Worm (Caenorhabditis elegans) whole organism, L1 larva: ENCODE data around the gene eftu-2.

Experiments used
- C16A3.4 ChIP-seq: fragments of 150-350 bp; optimal IDR thresholded peaks from 2 replicates; lab custom pipeline; 2014; ENCODE audit warnings: missing biosample characterization, missing genetic modification characterization
- F16B12.6 ChIP-seq: fragments of 150-350 bp; optimal IDR thresholded peaks from 2 replicates; lab custom pipeline; 2014; ENCODE audit warnings: missing biosample characterization, missing genetic modification characterization
- blmp-1 ChIP-seq: fragments of 150-350 bp; optimal IDR thresholded peaks from 2 replicates; lab custom pipeline; 2014; ENCODE audit warnings: missing biosample characterization, missing genetic modification characterization
- ceh-63 ChIP-seq: fragments of 200-800 bp; sonication (Bioruptor generic); optimal IDR thresholded peaks from 2 replicates; lab custom pipeline; 2018; ENCODE audit warnings: mild to moderate bottlenecking, missing genetic modification characterization, missing compliant biosample characterization
- ceh-8 ChIP-seq: fragments of 200-800 bp; sonication (Bioruptor generic); optimal IDR thresholded peaks from 2 replicates; lab custom pipeline; 2018; ENCODE audit warnings: mild to moderate bottlenecking, missing genetic modification characterization, moderate library complexity, missing compliant biosample characterization
- dpl-1 ChIP-seq, 3 experiments: fragments of 150-350 bp in 2 of 3; sonication (generic microtip) in 1 of 3; optimal IDR thresholded peaks; 2 replicates each; lab custom pipeline; 2014 to 2017; ENCODE audit warnings: missing biosample characterization in 3 of 3, missing genetic modification characterization in 3 of 3, missing genetic modification reagents in 3 of 3
- dsc-1 ChIP-seq: sonication (generic microtip); optimal IDR thresholded peaks from 2 replicates; lab custom pipeline; 2016; ENCODE audit warnings: mild to moderate bottlenecking, missing genetic modification characterization, missing compliant biosample characterization
- efl-1 ChIP-seq, 4 experiments: fragments of 150-350 bp; optimal IDR thresholded peaks in 3 of 4; peaks in 1 of 4; 1 replicate in 1 of 4; 2 replicates in 3 of 4; lab custom pipeline; 2014; ENCODE audit warnings: missing biosample characterization in 2 of 4, missing genetic modification characterization in 2 of 4, missing genetic modification reagents in 2 of 4
- efl-3 ChIP-seq: fragments of 200-800 bp; sonication (Bioruptor generic); optimal IDR thresholded peaks from 2 replicates; lab custom pipeline; 2018; ENCODE audit warnings: mild to moderate bottlenecking, missing genetic modification characterization, missing compliant biosample characterization
- egl-13 ChIP-seq: sonication (generic microtip); optimal IDR thresholded peaks from 2 replicates; lab custom pipeline; 2016; ENCODE audit warnings: missing genotype, missing genetic modification reagents, missing genetic modification characterization, missing compliant biosample characterization
- egl-27 ChIP-seq, 2 experiments: fragments of 150-350 bp in 1 of 2; sonication (generic microtip); optimal IDR thresholded peaks; 3 replicates each; lab custom pipeline; 2017 to 2018; ENCODE audit warnings: missing biosample characterization in 2 of 2, missing genetic modification characterization in 2 of 2, missing genetic modification reagents in 2 of 2
- elt-2 ChIP-seq: sonication (generic microtip); optimal IDR thresholded peaks from 2 replicates; lab custom pipeline; 2016; ENCODE audit warnings: missing genetic modification characterization, mild to moderate bottlenecking, inconsistent platforms, missing compliant biosample characterization, missing genetic modification reagents
- elt-3 ChIP-seq, 6 experiments: fragments of 150-350 bp in 1 of 6; sonication (generic microtip); optimal IDR thresholded peaks; 2 replicates each; lab custom pipeline; 2017 to 2018; ENCODE audit warnings: missing biosample characterization in 6 of 6, missing genetic modification characterization in 6 of 6, inconsistent platforms in 1 of 6
- fkh-4 ChIP-seq: sonication (generic microtip); optimal IDR thresholded peaks from 2 replicates; lab custom pipeline; 2016; ENCODE audit warnings: missing compliant biosample characterization, missing genetic modification characterization, borderline replicate concordance
- hlh-17 ChIP-seq: fragments of 200-800 bp; sonication (Bioruptor generic); optimal IDR thresholded peaks from 2 replicates; lab custom pipeline; 2018; ENCODE audit warnings: missing genetic modification characterization, mild to moderate bottlenecking, missing compliant biosample characterization, moderate library complexity, borderline replicate concordance
- irx-1 ChIP-seq: sonication (generic microtip); optimal IDR thresholded peaks from 2 replicates; lab custom pipeline; 2016; ENCODE audit warnings: missing genetic modification characterization, missing compliant biosample characterization
- isw-1 ChIP-seq: fragments of 200-800 bp; sonication (Bioruptor generic); IDR thresholded peaks from 2 replicates; pipeline ENCODE4 v1.3.6; 2022; ENCODE audit warnings: missing genetic modification characterization, missing compliant biosample characterization
- lin-13 ChIP-seq: fragments of 150-350 bp; optimal IDR thresholded peaks from 2 replicates; lab custom pipeline; 2014; ENCODE audit warnings: missing biosample characterization, missing genetic modification reagents, missing genetic modification characterization
- lin-14 ChIP-seq: fragments of 200-800 bp; sonication (Bioruptor generic); optimal IDR thresholded peaks from 2 replicates; lab custom pipeline; 2018; ENCODE audit warnings: mild to moderate bottlenecking, missing genetic modification characterization, moderate library complexity, missing compliant biosample characterization
- lin-35 ChIP-seq, 2 experiments: fragments of 150-350 bp; optimal IDR thresholded peaks; 2 replicates each; lab custom pipeline; 2014; ENCODE audit warnings: missing biosample characterization in 2 of 2, missing genetic modification characterization in 2 of 2, missing genetic modification reagents in 2 of 2
- lsy-2 ChIP-seq, 2 experiments: fragments of 150-350 bp; optimal IDR thresholded peaks; 2 replicates each; lab custom pipeline; 2014; ENCODE audit warnings: missing biosample characterization in 2 of 2, missing genetic modification characterization in 2 of 2
- mdl-1 ChIP-seq, 2 experiments: fragments of 150-350 bp; optimal IDR thresholded peaks; 2 replicates each; lab custom pipeline; 2014 to 2017; ENCODE audit warnings: missing biosample characterization in 2 of 2, missing genetic modification characterization in 2 of 2, inconsistent platforms in 1 of 2
- mef-2 ChIP-seq: fragments of 150-350 bp; optimal IDR thresholded peaks from 2 replicates; lab custom pipeline; 2014; ENCODE audit warnings: missing biosample characterization, missing genetic modification characterization
- nhr-12 ChIP-seq: sonication (generic microtip); optimal IDR thresholded peaks from 2 replicates; lab custom pipeline; 2017; ENCODE audit warnings: missing biosample characterization, missing genetic modification characterization
- nhr-19 ChIP-seq: fragments of 200-800 bp; sonication (Bioruptor generic); conservative IDR thresholded peaks from 2 replicates; pipeline ENCODE4 v1.3.6; 2022; ENCODE audit warnings: missing genetic modification characterization, missing compliant biosample characterization
- nhr-20 ChIP-seq: sonication (generic microtip); optimal IDR thresholded peaks from 2 replicates; lab custom pipeline; 2016; ENCODE audit warnings: mild to moderate bottlenecking, missing genetic modification characterization, missing compliant biosample characterization
- nhr-237 ChIP-seq: fragments of 150-350 bp; optimal IDR thresholded peaks from 2 replicates; lab custom pipeline; 2014; ENCODE audit warnings: missing biosample characterization, missing genetic modification characterization
- nhr-47 ChIP-seq: sonication (generic microtip); optimal IDR thresholded peaks from 2 replicates; lab custom pipeline; 2016; ENCODE audit warnings: mild to moderate bottlenecking, missing genetic modification characterization, moderate library complexity, missing compliant biosample characterization
- nhr-71 ChIP-seq: sonication (generic microtip); optimal IDR thresholded peaks from 2 replicates; lab custom pipeline; 2016; ENCODE audit warnings: mild to moderate bottlenecking, missing genetic modification characterization, moderate library complexity, missing compliant biosample characterization
- nhr-76 ChIP-seq: sonication (generic microtip); optimal IDR thresholded peaks from 2 replicates; lab custom pipeline; 2017; ENCODE audit warnings: missing biosample characterization, missing genetic modification characterization
- nhr-85 ChIP-seq: sonication (generic microtip); peaks from one replicate; lab custom pipeline; 2016; ENCODE audit warnings: missing genetic modification characterization, inconsistent platforms, missing compliant biosample characterization
- nhr-90 ChIP-seq: sonication (generic microtip); optimal IDR thresholded peaks from 2 replicates; lab custom pipeline; 2016; ENCODE audit warnings: mild to moderate bottlenecking, missing genetic modification characterization, missing compliant biosample characterization; ENCODE audit not compliant: poor library complexity
- pax-3 ChIP-seq: fragments of 200-800 bp; sonication (Bioruptor generic); optimal IDR thresholded peaks from 2 replicates; lab custom pipeline; 2018; ENCODE audit warnings: mild to moderate bottlenecking, missing genetic modification characterization, moderate library complexity, missing compliant biosample characterization
- pqm-1 ChIP-seq: sonication (generic microtip); optimal IDR thresholded peaks from 3 replicates; lab custom pipeline; 2017; ENCODE audit warnings: missing biosample characterization, missing genetic modification characterization
- rnt-1 ChIP-seq: sonication (generic microtip); optimal IDR thresholded peaks from 2 replicates; lab custom pipeline; 2016; ENCODE audit warnings: mild to moderate bottlenecking, missing genetic modification characterization, moderate library complexity, missing compliant biosample characterization
- snpc-4 ChIP-seq: fragments of 150-350 bp; optimal IDR thresholded peaks from 2 replicates; lab custom pipeline; 2014; ENCODE audit warnings: missing biosample characterization, missing genetic modification characterization
- snu-23 ChIP-seq: sonication (generic microtip); optimal IDR thresholded peaks from 2 replicates; lab custom pipeline; 2016; ENCODE audit warnings: missing genetic modification characterization, missing compliant biosample characterization
- sup-37 ChIP-seq: fragments of 200-800 bp; sonication (Bioruptor generic); optimal IDR thresholded peaks from 2 replicates; lab custom pipeline; 2018; ENCODE audit warnings: mild to moderate bottlenecking, missing genetic modification characterization, missing compliant biosample characterization
- swsn-7 ChIP-seq: sonication (generic microtip); optimal IDR thresholded peaks from 2 replicates; lab custom pipeline; 2016; ENCODE audit warnings: missing genetic modification characterization, missing compliant biosample characterization
- tbx-2 ChIP-seq: sonication (generic microtip); optimal IDR thresholded peaks from 2 replicates; lab custom pipeline; 2016; ENCODE audit warnings: missing genetic modification characterization, missing compliant biosample characterization
- unc-30 ChIP-seq: sonication (generic microtip); optimal IDR thresholded peaks from 2 replicates; lab custom pipeline; 2017; ENCODE audit warnings: missing biosample characterization, missing genetic modification characterization
- unc-86 ChIP-seq: sonication (generic microtip); optimal IDR thresholded peaks from 2 replicates; lab custom pipeline; 2016; ENCODE audit warnings: missing genetic modification characterization, missing compliant biosample characterization
- unc-98 ChIP-seq: fragments of 200-800 bp; sonication (Bioruptor generic); IDR thresholded peaks from 2 replicates; pipeline ENCODE4 v1.3.6; 2022; ENCODE audit warnings: missing genetic modification characterization, missing compliant biosample characterization
- xbp-1 ChIP-seq: sonication (generic microtip); optimal IDR thresholded peaks from 2 replicates; lab custom pipeline; 2016; ENCODE audit warnings: missing genetic modification characterization, missing compliant biosample characterization
- zag-1 ChIP-seq: fragments of 150-350 bp; optimal IDR thresholded peaks from 2 replicates; lab custom pipeline; 2014; ENCODE audit warnings: missing biosample characterization, missing genetic modification characterization
- zip-4 ChIP-seq: fragments of 200-800 bp; sonication (Bioruptor generic); optimal IDR thresholded peaks from 2 replicates; lab custom pipeline; 2018; ENCODE audit warnings: mild to moderate bottlenecking, missing genetic modification characterization, moderate library complexity, missing compliant biosample characterization
- ztf-4 ChIP-seq: fragments of 150-350 bp; optimal IDR thresholded peaks from 2 replicates; lab custom pipeline; 2014; ENCODE audit warnings: missing biosample characterization, missing genetic modification characterization

The eftu-2 gene

ce11 chrIII:6008989-6009610 is at the start of gene eftu-2, which contains the start of gene gcna-1:
TSS of gene eftu-2 (plus strand) at chrIII:6009560.
TSS of gene gcna-1 (minus strand) at chrIII:6009084.
- TF ChIP-seq zag-1 (tag; lab: Kevin White, UChicago) (no peak), egl-13 (tag; lab: Kevin White, UChicago) (peak; percentile 61), nhr-237 (tag; lab: Kevin White, UChicago) (no peak), ceh-63 (GFP tag; lab: Kevin White, UChicago) (no peak), nhr-90 (peak; percentile 43), fkh-4 (tag; lab: Kevin White, UChicago) (no peak), C16A3.4 (peak; percentile 38), lin-14 (peak; percentile 54), snu-23 (GFP tag; lab: Kevin White, UChicago) (peak; percentile 68), dsc-1 (tag; lab: Kevin White, UChicago) (peak; percentile 53), lin-13 (GFP tag; lab: Kevin White, UChicago) (peak; percentile 19), dpl-1 (GFP tag; optimal IDR thresholded peaks at IDR 0.05; lab: Kevin White, UChicago) (peak; percentile 77 to 86 (median 80)), xbp-1 (tag; lab: Kevin White, UChicago) (peak; percentile 60), nhr-12 (tag; lab: Kevin White, UChicago) (no peak), snpc-4 (tag; lab: Kevin White, UChicago) (peak; percentile 31), nhr-76 (no peak), mef-2 (tag; lab: Kevin White, UChicago) (no peak), elt-2 (tag; lab: Kevin White, UChicago) (no peak), irx-1 (tag; lab: Kevin White, UChicago) (peak; percentile 56), isw-1 (GFP tag; lab: Robert Waterston, UW) (peak; percentile 47), tbx-2 (peak; percentile 66), pqm-1 (tag; lab: Kevin White, UChicago) (no peak), unc-86 (peak; percentile 45), nhr-20 (tag; lab: Kevin White, UChicago) (peak; percentile 64), nhr-47 (tag; lab: Kevin White, UChicago) (peak; percentile 72), egl-27 (tag; optimal IDR thresholded peaks at IDR 0.05; lab: Kevin White, UChicago) (no peak), zip-4 (GFP tag; lab: Kevin White, UChicago) (no peak), ceh-8 (GFP tag; lab: Kevin White, UChicago) (no peak), swsn-7 (tag; lab: Kevin White, UChicago) (peak; percentile 60), lin-35 (GFP tag; optimal IDR thresholded peaks at IDR 0.05; lab: Kevin White, UChicago) (peak; percentile 78 to 87), F16B12.6 (tag; lab: Kevin White, UChicago) (peak; percentile 76), mdl-1 (tag; optimal IDR thresholded peaks at IDR 0.05; lab: Kevin White, UChicago) (peak in 1 of 2 experiments; percentile 25), lsy-2 (tag; optimal IDR thresholded peaks at IDR 0.05; lab: Kevin White, UChicago) (peak; percentile 78 to 97), sup-37 (GFP tag; lab: Kevin White, UChicago) (no peak), elt-3 (tag; optimal IDR thresholded peaks at IDR 0.05; lab: Kevin White, UChicago) (peak in 1 of 6 experiments; percentile 3), nhr-71 (tag; lab: Kevin White, UChicago) (peak; percentile 77), nhr-19 (peak; percentile 8; the same call in 1 of the 2 replicates), efl-1 (optimal IDR thresholded peaks at IDR 0.05; lab: Kevin White, UChicago) (peak; percentile 58 to 84), efl-1 (GFP tag; optimal IDR thresholded peaks at IDR 0.05 in 1 of 2; lab: Kevin White, UChicago) (peak; percentile 87 to 98), nhr-85 (tag; lab: Kevin White, UChicago) (peak; percentile 69)

ce11 chrIII:5961560-5961959 is 47.8 kb upstream of the eftu-2 start:
- TF ChIP-seq unc-30 (tag; lab: Kevin White, UChicago), result no peak
- TF ChIP-seq efl-3 (GFP tag; lab: Kevin White, UChicago), result no peak
- TF ChIP-seq hlh-17 (GFP tag; lab: Kevin White, UChicago), result no peak
- no peak for TF ChIP-seq ztf-4
- no peak for TF ChIP-seq rnt-1 (tag; lab: Kevin White, UChicago)
- TF ChIP-seq egl-27 (tag; optimal IDR thresholded peaks at IDR 0.05; lab: Kevin White, UChicago), result no peak
- no peak for TF ChIP-seq xbp-1 (tag; lab: Kevin White, UChicago)
- TF ChIP-seq snpc-4 (tag; lab: Kevin White, UChicago), result no peak
- TF ChIP-seq unc-98 (GFP tag; lab: Robert Waterston, UW), result no peak
- TF ChIP-seq blmp-1 (tag; lab: Kevin White, UChicago), result no peak
- TF ChIP-seq pax-3 (tag; lab: Kevin White, UChicago), result no peak
- no peak for TF ChIP-seq lin-14
